Worm (Caenorhabditis elegans) whole organism, L4 larva: ENCODE data around the gene ZC266.1.
A peak's percentile ranks its signal among the peaks of the same experiment; 100 is the strongest.

Source experiments
- F26F4.8 ChIP-seq: fragments of 200-800 bp; sonication (Bioruptor generic); conservative IDR thresholded peaks from 2 replicates; pipeline ENCODE4 v1.3.6; 2022; ENCODE audit warnings: missing genetic modification characterization, missing compliant biosample characterization
- F37D6.2 ChIP-seq: sonication (generic microtip); optimal IDR thresholded peaks from 2 replicates; lab custom pipeline; 2016; ENCODE audit warnings: mild to moderate bottlenecking, missing genetic modification characterization, missing compliant biosample characterization
- F49E8.2 ChIP-seq: sonication (generic microtip); optimal IDR thresholded peaks from 2 replicates; lab custom pipeline; 2016; ENCODE audit warnings: missing compliant biosample characterization, mild to moderate bottlenecking, missing genetic modification characterization, borderline replicate concordance
- T26A8.4 ChIP-seq: fragments of 200-800 bp; sonication (Bioruptor generic); IDR thresholded peaks from 2 replicates; pipeline ENCODE4 v1.3.6; 2022; ENCODE audit warnings: missing genetic modification characterization, missing compliant biosample characterization
- Y5F2A.4 ChIP-seq: fragments of 200-800 bp; sonication (Bioruptor generic); optimal IDR thresholded peaks from 2 replicates; lab custom pipeline; 2018; ENCODE audit warnings: mild to moderate bottlenecking, missing genetic modification characterization, missing compliant biosample characterization
- ZK546.5 ChIP-seq, 2 experiments: sonication (generic microtip); optimal IDR thresholded peaks; 2 replicates each; lab custom pipeline; 2017; ENCODE audit warnings: missing biosample characterization in 2 of 2, missing genetic modification characterization in 2 of 2
- aha-1 ChIP-seq: fragments of 150-350 bp; peaks from one replicate; lab custom pipeline; 2014; ENCODE audit warnings: missing biosample characterization, missing genetic modification characterization
- ama-1 ChIP-seq: fragments of 150-350 bp; optimal IDR thresholded peaks from 2 replicates; lab custom pipeline; 2014; ENCODE audit warnings: inconsistent platforms, mixed read lengths
- arid-1 ChIP-seq: fragments of 200-800 bp; sonication (Bioruptor generic); conservative IDR thresholded peaks from 2 replicates; pipeline ENCODE4 v1.3.6; 2022; ENCODE audit warnings: missing genetic modification reagents, missing genetic modification characterization, missing compliant biosample characterization
- ceh-28 ChIP-seq: fragments of 150-350 bp; optimal IDR thresholded peaks from 2 replicates; lab custom pipeline; 2014; ENCODE audit warnings: missing biosample characterization, missing genetic modification reagents, missing genetic modification characterization
- ceh-32 ChIP-seq: sonication (generic microtip); optimal IDR thresholded peaks from 2 replicates; lab custom pipeline; 2016; ENCODE audit warnings: mild to moderate bottlenecking, missing genetic modification characterization, missing compliant biosample characterization; ENCODE audit not compliant: poor library complexity
- daf-12 ChIP-seq: fragments of 150-350 bp; optimal IDR thresholded peaks from 2 replicates; lab custom pipeline; 2014; ENCODE audit warnings: missing biosample characterization, missing genetic modification reagents, missing genetic modification characterization
- daf-8 ChIP-seq: fragments of 200-800 bp; sonication (Bioruptor generic); IDR thresholded peaks from 2 replicates; pipeline ENCODE4 v1.3.6; 2022; ENCODE audit warnings: missing genetic modification characterization, missing compliant biosample characterization
- dmd-8 ChIP-seq: fragments of 200-800 bp; sonication (Bioruptor generic); IDR thresholded peaks from 2 replicates; pipeline ENCODE4 v1.3.6; 2022; ENCODE audit warnings: missing genetic modification characterization, missing compliant biosample characterization
- duxl-1 ChIP-seq: sonication (generic microtip); optimal IDR thresholded peaks from 2 replicates; lab custom pipeline; 2016; ENCODE audit warnings: mild to moderate bottlenecking, missing genetic modification characterization, moderate library complexity, missing compliant biosample characterization; ENCODE audit not compliant: poor library complexity
- egl-43 ChIP-seq: fragments of 200-800 bp; sonication (Bioruptor generic); IDR thresholded peaks from 2 replicates; pipeline ENCODE4 v1.3.6; 2022; ENCODE audit warnings: missing genetic modification reagents, missing genetic modification characterization, missing compliant biosample characterization
- fkh-10 ChIP-seq: fragments of 150-350 bp; optimal IDR thresholded peaks from 2 replicates; lab custom pipeline; 2014; ENCODE audit warnings: missing biosample characterization, missing genetic modification reagents, missing genetic modification characterization
- fos-1 ChIP-seq: fragments of 150-350 bp; optimal IDR thresholded peaks from 2 replicates; lab custom pipeline; 2014; ENCODE audit warnings: missing biosample characterization, missing genetic modification characterization
- gei-8 ChIP-seq: fragments of 200-800 bp; sonication (Bioruptor generic); optimal IDR thresholded peaks from 2 replicates; lab custom pipeline; 2018; ENCODE audit warnings: mild to moderate bottlenecking, missing genetic modification characterization, missing compliant biosample characterization
- hmg-1.1 ChIP-seq: fragments of 200-800 bp; sonication (Bioruptor generic); IDR thresholded peaks from 2 replicates; pipeline ENCODE4 v1.3.6; 2022; ENCODE audit warnings: missing genetic modification reagents, missing genetic modification characterization, missing compliant biosample characterization
- lim-7 ChIP-seq: fragments of 200-800 bp; sonication (Bioruptor generic); IDR thresholded peaks from 2 replicates; pipeline ENCODE4 v1.3.6; 2022; ENCODE audit warnings: missing genetic modification characterization, missing compliant biosample characterization
- lin-13 ChIP-seq: fragments of 150-350 bp; optimal IDR thresholded peaks from 2 replicates; lab custom pipeline; 2014; ENCODE audit warnings: missing biosample characterization, missing genetic modification reagents, missing genetic modification characterization
- lin-15B ChIP-seq: fragments of 150-350 bp; sonication (generic microtip); optimal IDR thresholded peaks from 3 replicates; lab custom pipeline; 2014; ENCODE audit warnings: missing biosample characterization, missing genetic modification characterization
- lin-39 ChIP-seq: fragments of 150-350 bp; optimal IDR thresholded peaks from 2 replicates; lab custom pipeline; 2014; ENCODE audit warnings: missing biosample characterization, missing genetic modification reagents, missing genetic modification characterization
- lsy-2 ChIP-seq, 2 experiments: fragments of 150-350 bp in 1 of 2; sonication (generic microtip) in 1 of 2; optimal IDR thresholded peaks; 2 replicates each; lab custom pipeline; 2014 to 2017; ENCODE audit warnings: missing biosample characterization in 2 of 2, missing genetic modification characterization in 2 of 2
- madf-5 ChIP-seq, 2 experiments: fragments of 200-800 bp; sonication (Bioruptor generic); IDR thresholded peaks; 2 replicates each; pipeline ENCODE4 v1.3.6; 2022; ENCODE audit warnings: missing compliant biosample characterization in 2 of 2, missing genetic modification characterization in 2 of 2
- madf-9 ChIP-seq: fragments of 200-800 bp; sonication (Bioruptor generic); conservative IDR thresholded peaks from 2 replicates; pipeline ENCODE4 v1.3.6; 2022; ENCODE audit warnings: missing genetic modification reagents, missing genetic modification characterization, missing compliant biosample characterization
- mdl-1 ChIP-seq, 2 experiments: fragments of 150-350 bp in 1 of 2; sonication (generic microtip) in 1 of 2; optimal IDR thresholded peaks; 2 replicates each; lab custom pipeline; 2014 to 2017; ENCODE audit warnings: missing biosample characterization in 2 of 2, missing genetic modification characterization in 2 of 2
- mes-2 ChIP-seq: sonication (generic microtip); optimal IDR thresholded peaks from 2 replicates; lab custom pipeline; 2016; ENCODE audit warnings: missing genotype, mild to moderate bottlenecking, missing genetic modification characterization, missing compliant biosample characterization; ENCODE audit not compliant: poor library complexity, severe bottlenecking
- nhr-102 ChIP-seq: sonication (generic microtip); optimal IDR thresholded peaks from 2 replicates; lab custom pipeline; 2016; ENCODE audit warnings: mild to moderate bottlenecking, missing genetic modification characterization, moderate library complexity, missing compliant biosample characterization
- nhr-11 ChIP-seq: fragments of 150-350 bp; optimal IDR thresholded peaks from 2 replicates; lab custom pipeline; 2014; ENCODE audit warnings: missing biosample characterization, missing genetic modification characterization
- nhr-28 ChIP-seq: fragments of 150-350 bp; optimal IDR thresholded peaks from 2 replicates; lab custom pipeline; 2014; ENCODE audit warnings: missing biosample characterization, missing genetic modification characterization
- nhr-48 ChIP-seq: sonication (generic microtip); optimal IDR thresholded peaks from 2 replicates; lab custom pipeline; 2016; ENCODE audit warnings: mild to moderate bottlenecking, missing genetic modification characterization, missing compliant biosample characterization
- nhr-6 ChIP-seq: fragments of 150-350 bp; optimal IDR thresholded peaks from 2 replicates; lab custom pipeline; 2014; ENCODE audit warnings: missing biosample characterization, missing genetic modification characterization
- nhr-76 ChIP-seq: fragments of 150-350 bp; optimal IDR thresholded peaks from 2 replicates; lab custom pipeline; 2014; ENCODE audit warnings: missing biosample characterization, missing genetic modification characterization
- pha-4 ChIP-seq, 2 experiments: fragments of 150-350 bp in 1 of 2; fragments of 200-800 bp in 1 of 2; sonication (Bioruptor generic) in 1 of 2; IDR thresholded peaks in 1 of 2; optimal IDR thresholded peaks in 1 of 2; 2 replicates each; pipeline versions ENCODE4 v1.3.6 to Lab custom; 2014 to 2022; ENCODE audit warnings: missing genetic modification characterization in 2 of 2, missing genetic modification reagents in 2 of 2, missing biosample characterization in 1 of 2, missing compliant biosample characterization in 1 of 2
- php-3 ChIP-seq: fragments of 200-800 bp; sonication (Bioruptor generic); IDR thresholded peaks from 2 replicates; pipeline ENCODE4 v1.3.6; 2022; ENCODE audit warnings: missing genetic modification reagents, missing genetic modification characterization, missing compliant biosample characterization
- saeg-2 ChIP-seq: fragments of 200-800 bp; sonication (Bioruptor generic); IDR thresholded peaks from 2 replicates; pipeline ENCODE4 v1.3.6; 2022; ENCODE audit warnings: missing genetic modification reagents, missing genetic modification characterization, missing compliant biosample characterization
- sdz-12 ChIP-seq: fragments of 200-800 bp; sonication (Bioruptor generic); optimal IDR thresholded peaks from 2 replicates; lab custom pipeline; 2018; ENCODE audit warnings: mild to moderate bottlenecking, missing genetic modification characterization, missing compliant biosample characterization
- snpc-1.2 ChIP-seq: fragments of 200-800 bp; sonication (Bioruptor generic); IDR thresholded peaks from 2 replicates; pipeline ENCODE4 v1.3.6; 2022; ENCODE audit warnings: missing genetic modification reagents, missing genetic modification characterization, missing compliant biosample characterization
- snpc-4 ChIP-seq: fragments of 150-350 bp; optimal IDR thresholded peaks from 2 replicates; lab custom pipeline; 2014; ENCODE audit warnings: missing biosample characterization, missing genetic modification characterization
- spr-1 ChIP-seq: sonication (generic microtip); optimal IDR thresholded peaks from 2 replicates; lab custom pipeline; 2016; ENCODE audit warnings: mild to moderate bottlenecking, missing genetic modification characterization, missing compliant biosample characterization
- unc-62 ChIP-seq, 3 experiments: fragments of 150-350 bp in 1 of 3; sonication (generic microtip); optimal IDR thresholded peaks in 2 of 3; peaks in 1 of 3; 1 replicate in 1 of 3; 2 replicates in 2 of 3; lab custom pipeline; 2014 to 2017; ENCODE audit warnings: missing biosample characterization in 3 of 3, missing genetic modification characterization in 3 of 3, missing genetic modification reagents in 3 of 3, missing genotype in 1 of 3
- vab-7 ChIP-seq: fragments of 200-800 bp; sonication (Bioruptor generic); IDR thresholded peaks from 2 replicates; pipeline ENCODE4 v1.3.6; 2022; ENCODE audit warnings: missing genetic modification reagents, missing genetic modification characterization, missing compliant biosample characterization
- zag-1 ChIP-seq: fragments of 150-350 bp; optimal IDR thresholded peaks from 2 replicates; lab custom pipeline; 2014; ENCODE audit warnings: missing biosample characterization, missing genetic modification characterization
- zfp-3 ChIP-seq: fragments of 200-800 bp; sonication (Bioruptor generic); conservative IDR thresholded peaks from 2 replicates; pipeline ENCODE4 v1.3.6; 2022; ENCODE audit warnings: missing genetic modification reagents, missing genetic modification characterization, missing compliant biosample characterization
- ztf-11 ChIP-seq: fragments of 150-350 bp; optimal IDR thresholded peaks from 2 replicates; lab custom pipeline; 2014; ENCODE audit warnings: missing biosample characterization, missing genetic modification characterization

The ZC266.1 gene

DNA sequence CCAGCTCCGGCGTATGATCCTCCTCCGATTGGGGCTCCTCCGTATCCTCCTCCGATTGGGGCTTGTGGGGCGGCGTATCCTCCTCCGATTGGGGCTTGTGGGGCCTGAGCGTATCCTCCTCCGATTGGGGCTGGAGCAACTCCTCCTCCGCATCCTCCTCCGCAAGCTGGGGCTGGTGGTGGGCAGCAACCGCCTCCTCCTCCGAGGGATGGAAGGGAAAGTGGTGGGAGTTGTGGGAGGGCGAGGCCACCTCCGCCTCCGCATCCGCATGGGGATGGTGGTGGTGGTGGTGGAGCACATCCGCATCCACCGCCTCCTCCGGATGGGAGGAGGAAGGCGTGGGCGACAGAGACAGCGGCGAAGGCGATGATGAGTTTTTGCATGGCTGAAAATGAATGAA lies 52.2 kb downstream of the ZC266.1 start, which contains the start of gene F41F3.3 (continued):
- TF ChIP-seq nhr-28 (no peak), sdz-12 (GFP tag; lab: Kevin White, UChicago) (peak; percentile 25), lin-39 (tag; lab: Kevin White, UChicago) (no peak), arid-1 (GFP tag; lab: Robert Waterston, UW) (no peak), php-3 (GFP tag; lab: Robert Waterston, UW) (0 out of 2 replicates have a peak, but pooled peaks have one; percentile 48), spr-1 (tag; lab: Kevin White, UChicago) (peak; percentile 28), F26F4.8 (GFP tag; lab: Robert Waterston, UW) (0 out of 2 replicates have a peak, but pooled peaks have one; percentile 38), mes-2 (tag; lab: Kevin White, UChicago) (peak; percentile 30), ama-1 (lab: Kevin White, UChicago) (peak; percentile 61), dmd-8 (GFP tag; lab: Robert Waterston, UW) (0 out of 2 replicates have a peak, but pooled peaks have one; percentile 32), lim-7 (GFP tag; lab: Robert Waterston, UW) (0 out of 2 replicates have a peak, but pooled peaks have one; percentile 51), snpc-1.2 (peak; percentile 51; the same call in 1 of the 2 replicates)
- TF ChIP-seq, all 104 proteins: peak for 18

ce11 chrV:4647279-4647819 lies 52.7 kb downstream of the ZC266.1 start:
- no peak for TF ChIP-seq F49E8.2 (tag; lab: Kevin White, UChicago)
- no peak for TF ChIP-seq saeg-2
- TF ChIP-seq T26A8.4 (GFP tag; lab: Robert Waterston, UW), result peak; percentile 82; the same call in 1 of the 2 replicates
- TF ChIP-seq lin-15B, result no peak
- no peak for TF ChIP-seq lin-13 (GFP tag; lab: Kevin White, UChicago)
- no peak for TF ChIP-seq lsy-2 (tag; optimal IDR thresholded peaks at IDR 0.05; lab: Kevin White, UChicago)
- no peak for TF ChIP-seq fkh-10 (GFP tag; lab: Kevin White, UChicago)
- peak; percentile 38 for TF ChIP-seq nhr-48
- no peak for TF ChIP-seq F37D6.2
- TF ChIP-seq sdz-12 (GFP tag; lab: Kevin White, UChicago), result no peak
- no peak for TF ChIP-seq pha-4 (GFP tag; IDR thresholded peaks at IDR 0.05; lab: Robert Waterston, UW)
- TF ChIP-seq pha-4 (tag; optimal IDR thresholded peaks at IDR 0.05; lab: Kevin White, UChicago), result no peak
- no peak for TF ChIP-seq ceh-28 (tag; lab: Kevin White, UChicago)
- no peak for TF ChIP-seq daf-8 (GFP tag; lab: Robert Waterston, UW)
- TF ChIP-seq nhr-11 (tag; lab: Kevin White, UChicago), result no peak
- TF ChIP-seq gei-8 (GFP tag; lab: Kevin White, UChicago), result no peak
- no peak for TF ChIP-seq ZK546.5 (tag; optimal IDR thresholded peaks at IDR 0.05; lab: Kevin White, UChicago)
- no peak for TF ChIP-seq unc-62 (GFP tag; optimal IDR thresholded peaks at IDR 0.05 in 1 of 2; lab: Kevin White, UChicago)
- no peak for TF ChIP-seq unc-62 (tag; optimal IDR thresholded peaks at IDR 0.05; lab: Kevin White, UChicago)
- TF ChIP-seq madf-5 (GFP tag; IDR thresholded peaks at IDR 0.05; lab: Robert Waterston, UW), result no peak
- no peak for TF ChIP-seq Y5F2A.4 (GFP tag; lab: Kevin White, UChicago)
- no peak for TF ChIP-seq aha-1
- TF ChIP-seq snpc-1.2, result peak; percentile 12; the same call in 1 of the 2 replicates
- TF ChIP-seq vab-7 (GFP tag; lab: Robert Waterston, UW), result no peak
- no peak for TF ChIP-seq mdl-1 (tag; optimal IDR thresholded peaks at IDR 0.05; lab: Kevin White, UChicago)
- TF ChIP-seq snpc-4 (tag; lab: Kevin White, UChicago), result no peak
- TF ChIP-seq duxl-1, result no peak
- TF ChIP-seq ama-1 (lab: Kevin White, UChicago), result peak; percentile 91
- no peak for TF ChIP-seq egl-43 (GFP tag; lab: Robert Waterston, UW)
- TF ChIP-seq nhr-76, result no peak
- TF ChIP-seq mes-2 (tag; lab: Kevin White, UChicago), result peak; percentile 40
- TF ChIP-seq fos-1 (tag; lab: Kevin White, UChicago), result no peak
- no peak for TF ChIP-seq ceh-32 (tag; lab: Kevin White, UChicago)
- peak; percentile 30 for TF ChIP-seq nhr-102 (tag; lab: Kevin White, UChicago)
- TF ChIP-seq zag-1 (tag; lab: Kevin White, UChicago), result no peak
- TF ChIP-seq hmg-1.1 (GFP tag; lab: Robert Waterston, UW), result no peak
- no peak for TF ChIP-seq nhr-6 (tag; lab: Kevin White, UChicago)
- no peak for TF ChIP-seq madf-9 (GFP tag; lab: Robert Waterston, UW)
- no peak for TF ChIP-seq dmd-8 (GFP tag; lab: Robert Waterston, UW)
- no peak for TF ChIP-seq zfp-3 (GFP tag; lab: Robert Waterston, UW)
- TF ChIP-seq ztf-11 (tag; lab: Kevin White, UChicago), result no peak
- no peak for TF ChIP-seq lin-39 (tag; lab: Kevin White, UChicago)
- no peak for TF ChIP-seq daf-12 (tag; lab: Kevin White, UChicago)
